Fruit fly (Drosophila melanogaster) S2 (cell line): ENCODE results near the gene Sgs3.

ENCODE experiments used
- CG8478 ChIP-seq: fragments of >200 bp; optimal IDR thresholded peaks from 2 replicates; lab custom pipeline; 2018
- CTCF ChIP-seq, 2 experiments: fragments of >200 bp; optimal IDR thresholded peaks; 2 replicates each; lab custom pipeline; 2018

DNA sequence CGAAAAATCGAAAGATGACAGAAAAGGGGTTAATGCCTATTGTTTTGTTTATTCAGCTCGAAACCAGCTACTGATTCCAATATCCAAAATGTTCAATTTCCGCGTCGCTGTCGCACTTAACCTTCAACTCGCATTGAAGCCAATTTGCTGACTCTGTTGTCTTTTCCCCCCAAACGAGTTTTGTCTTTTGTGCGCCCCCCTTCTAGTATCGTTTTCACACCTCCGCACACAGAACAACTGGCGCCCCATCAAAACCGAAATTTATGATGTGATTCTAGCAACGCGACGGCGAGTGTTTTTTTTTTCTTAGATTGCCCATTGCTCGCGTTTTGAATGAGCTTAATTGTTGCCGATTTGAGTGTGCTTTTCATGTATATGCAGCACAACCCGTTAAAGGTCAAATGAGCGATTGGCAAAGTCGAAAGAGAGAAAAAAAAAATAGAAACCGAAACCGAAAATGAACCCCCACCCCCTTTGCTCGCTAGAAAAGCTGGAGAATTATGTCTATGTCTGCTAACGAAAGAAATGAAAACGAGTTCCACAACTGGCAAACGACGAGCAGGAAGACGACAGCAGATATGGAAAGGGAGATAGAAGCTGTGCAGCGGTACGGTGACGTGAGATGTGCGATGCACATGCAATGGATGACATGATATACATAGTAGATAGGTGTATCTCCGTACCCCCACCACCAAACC, 38.5 kb downstream of the Sgs3 start:
- no peak for TF ChIP-seq CG8478 (lab: Kevin White, UChicago)
- no peak for TF ChIP-seq CTCF (optimal IDR thresholded peaks at IDR 0.05; lab: Kevin White, UChicago)
